Fruit fly (Drosophila melanogaster): ENCODE measurements around the gene CG4594.

CG4594 gene

DNA sequence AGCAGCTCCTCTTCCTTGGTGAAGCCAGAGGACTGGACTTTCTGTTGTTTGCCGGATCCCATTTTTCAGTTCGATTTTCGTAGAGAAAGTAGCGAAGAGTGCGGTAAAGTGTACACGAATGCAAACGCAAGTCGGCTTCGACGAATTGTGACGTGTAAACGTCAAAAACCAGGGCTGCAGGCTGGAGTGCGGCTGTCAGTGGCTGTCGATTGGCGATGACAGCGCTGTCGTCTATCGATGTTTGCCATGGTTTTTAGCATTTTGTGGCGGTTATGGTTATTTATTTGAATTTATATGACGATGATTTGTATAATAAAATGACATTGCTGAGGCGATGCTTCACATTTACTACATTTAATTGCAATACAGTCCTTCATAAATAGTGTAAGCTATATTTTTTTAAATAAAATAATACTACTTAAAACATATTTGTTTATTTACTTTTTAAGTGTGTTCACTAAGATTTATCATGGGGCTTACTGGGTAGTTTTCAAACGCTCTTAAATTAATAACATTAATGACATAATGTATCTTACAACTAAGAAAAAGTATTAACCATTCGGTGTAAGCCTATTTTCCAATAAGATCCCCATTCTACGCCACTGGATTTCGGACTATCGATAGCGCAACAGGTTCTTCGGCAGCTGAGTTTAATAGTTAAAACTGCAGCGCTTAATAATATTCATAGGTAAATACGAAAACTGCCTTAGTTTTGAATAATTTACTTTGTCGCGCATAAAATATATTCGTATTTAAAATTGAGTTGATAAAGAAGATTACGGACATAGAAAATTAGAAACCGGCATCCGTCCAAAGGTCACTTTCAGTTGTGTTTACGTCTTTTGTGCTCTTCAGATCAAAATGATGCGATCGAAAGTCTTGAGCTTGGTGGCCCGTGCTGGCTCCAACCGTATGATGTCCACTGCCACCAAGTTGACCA lies 1.7 kb upstream of the CG4594 start, which contains the start of the genes CG5885 and CG4598 (continued):
- TF ChIP-seq CG15336 (GFP tag; IDR thresholded peaks at IDR 0.05) (no peak; the same call in none of the 2 replicates), CG6808 (GFP tag; optimal IDR thresholded peaks at IDR 0.05) (peak; percentile 79), Ets96B (tag; optimal IDR thresholded peaks at IDR 0.05) (peak; percentile 58), vri (GFP tag; optimal IDR thresholded peaks at IDR 0.05) (peak; percentile 54), CG1621 (tag; optimal IDR thresholded peaks at IDR 0.05) (peak; percentile 21), cyc (GFP tag; optimal IDR thresholded peaks at IDR 0.05) (peak; percentile 55), CG6163 (GFP tag; IDR thresholded peaks at IDR 0.05) (peak; percentile 76), CG8119 (GFP tag; IDR thresholded peaks at IDR 0.05) (peak; percentile 73), CG9139 (GFP tag; optimal IDR thresholded peaks at IDR 0.05) (peak; percentile 85), Hr4 (GFP tag; optimal IDR thresholded peaks at IDR 0.05) (peak; percentile 89), Sox15 (GFP tag; optimal IDR thresholded peaks at IDR 0.05) (peak; percentile 56), CG11762 (GFP tag; optimal IDR thresholded peaks at IDR 0.05; ENCODE audit: insufficient read depth) (peak; percentile 47), CG11902 (GFP tag; optimal IDR thresholded peaks at IDR 0.05) (peak; percentile 15), CG8319 (GFP tag; optimal IDR thresholded peaks at IDR 0.05) (peak; percentile 48), Met (GFP tag; optimal IDR thresholded peaks at IDR 0.05) (peak; percentile 80), spab (GFP tag; optimal IDR thresholded peaks at IDR 0.05) (peak; percentile 64), CG10631 (GFP tag; optimal IDR thresholded peaks at IDR 0.05) (peak; percentile 84), Smox (GFP tag; optimal IDR thresholded peaks at IDR 0.05) (peak; percentile 76), CG31627 (GFP tag; optimal IDR thresholded peaks at IDR 0.05) (peak; percentile 57), fkh (GFP tag; optimal IDR thresholded peaks at IDR 0.05) (peak; percentile 45), svp (GFP tag) (peak; percentile 76), CG6276 (GFP tag; optimal IDR thresholded peaks at IDR 0.05) (peak; percentile 90)

DNA sequence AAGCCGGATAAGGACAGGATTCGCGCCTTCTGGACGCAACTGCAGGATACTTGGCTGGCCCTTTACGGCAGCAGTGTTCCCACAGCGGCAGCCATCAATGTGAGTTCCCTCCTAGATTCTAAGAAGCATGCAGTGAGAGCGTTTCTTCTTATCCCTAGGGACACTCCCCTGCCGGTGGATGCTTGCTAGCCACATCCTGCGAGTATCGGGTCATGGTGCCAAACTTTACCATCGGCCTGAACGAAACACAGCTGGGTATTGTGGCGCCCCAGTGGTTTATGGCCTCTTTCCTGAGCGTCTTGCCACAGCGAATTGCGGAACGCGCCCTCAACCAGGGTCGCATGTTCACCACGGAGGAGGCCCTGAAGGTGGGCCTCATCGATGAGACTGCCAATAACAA lies 742 bp upstream of the CG4594 start:
- no peak for TF ChIP-seq net (GFP tag; optimal IDR thresholded peaks at IDR 0.05)
- no peak for TF ChIP-seq OdsH (GFP tag; optimal IDR thresholded peaks at IDR 0.05)
- no peak for TF ChIP-seq Gug (GFP tag; IDR thresholded peaks at IDR 0.05)
- no peak for TF ChIP-seq CG6792 (GFP tag; optimal IDR thresholded peaks at IDR 0.05)
- TF ChIP-seq CG8119 (GFP tag; IDR thresholded peaks at IDR 0.05) = no peak
- TF ChIP-seq salr (GFP tag; optimal IDR thresholded peaks at IDR 0.05) = no peak

DNA sequence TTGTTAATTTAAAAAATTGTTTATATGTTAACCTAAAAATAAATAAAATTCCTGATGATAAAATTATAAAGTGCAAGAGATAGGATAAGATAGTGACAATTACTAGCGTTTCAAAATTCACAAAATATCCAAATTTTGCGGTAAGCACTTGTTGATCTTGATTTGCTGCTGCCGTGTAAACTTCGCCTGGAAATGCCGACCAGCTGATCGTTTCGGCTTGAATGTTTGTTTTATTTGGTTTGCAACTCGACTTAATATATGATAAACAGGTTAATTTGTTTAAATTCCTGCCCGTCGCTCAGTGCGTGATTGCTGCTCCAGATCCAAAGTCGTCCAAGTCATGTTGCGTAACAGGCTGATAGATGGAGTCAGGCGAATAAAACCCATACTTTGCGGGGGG lies 1.4 kb downstream of the CG4594 start, which contains the start of gene CG4592:
Gene CG4592, plus strand, starts transcription at position 233 of the 400 bp plus-strand sequence.
- TF ChIP-seq Hr39 (GFP tag; optimal IDR thresholded peaks at IDR 0.05) (peak; percentile 74), CG8119 (GFP tag; IDR thresholded peaks at IDR 0.05) (peak; percentile 73), Sox102F (GFP tag; optimal IDR thresholded peaks at IDR 0.05) (peak; percentile 82), Lpt (GFP tag; optimal IDR thresholded peaks at IDR 0.05) (peak; percentile 44), Smox (GFP tag; optimal IDR thresholded peaks at IDR 0.05) (peak; percentile 81), CG11902 (GFP tag; optimal IDR thresholded peaks at IDR 0.05) (peak; percentile 8), Ets96B (tag; optimal IDR thresholded peaks at IDR 0.05) (no peak), Blimp-1 (GFP tag; optimal IDR thresholded peaks at IDR 0.05) (peak; percentile 36), esn (GFP tag; optimal IDR thresholded peaks at IDR 0.05) (peak; percentile 86), Gug (GFP tag; IDR thresholded peaks at IDR 0.05) (peak; percentile 31; the same call in 1 of the 2 replicates), CG6854 (GFP tag; optimal IDR thresholded peaks at IDR 0.05) (no peak), CG31627 (GFP tag; optimal IDR thresholded peaks at IDR 0.05) (peak; percentile 70), CG10631 (GFP tag; optimal IDR thresholded peaks at IDR 0.05) (peak; percentile 53), Hr4 (GFP tag; optimal IDR thresholded peaks at IDR 0.05) (peak; percentile 78), lz (GFP tag; optimal IDR thresholded peaks at IDR 0.05) (peak; percentile 75), eg (GFP tag; IDR thresholded peaks at IDR 0.05) (peak; percentile 85), CG8632 (GFP tag; optimal IDR thresholded peaks at IDR 0.05) (peak; percentile 70), CG11762 (GFP tag; optimal IDR thresholded peaks at IDR 0.05; ENCODE audit: insufficient read depth) (peak; percentile 29), ss (GFP tag; optimal IDR thresholded peaks at IDR 0.05) (no peak), fd59A (GFP tag; optimal IDR thresholded peaks at IDR 0.05) (peak; percentile 43), CG6163 (GFP tag; IDR thresholded peaks at IDR 0.05) (peak; percentile 84), Eip75B (GFP tag; optimal IDR thresholded peaks at IDR 0.05) (peak; percentile 83), Hr38 (GFP tag; optimal IDR thresholded peaks at IDR 0.05) (no peak), acj6 (GFP tag; optimal IDR thresholded peaks at IDR 0.05) (peak; percentile 84), salr (GFP tag; optimal IDR thresholded peaks at IDR 0.05) (peak in 1 of 2 experiments; percentile 68), spab (GFP tag; optimal IDR thresholded peaks at IDR 0.05) (peak; percentile 44), Sox14 (GFP tag; optimal IDR thresholded peaks at IDR 0.05) (peak; percentile 74), CG16779 (tag; optimal IDR thresholded peaks at IDR 0.05) (peak; percentile 40), CG10669 (GFP tag; optimal IDR thresholded peaks at IDR 0.05) (no peak), Met (GFP tag; optimal IDR thresholded peaks at IDR 0.05) (peak; percentile 82)

All from whole organism, prepupa.